Fruit fly (Drosophila melanogaster) whole organism, embryonic: ENCODE measurements around the gene CG10286.

Experiments
- ATbp ChIP-seq: fragments of 200-800 bp; sonication (Bioruptor generic); optimal IDR thresholded peaks from 2 replicates; lab custom pipeline; 2017; ENCODE audit warnings: missing biosample characterization, mild to moderate bottlenecking, missing genetic modification characterization, missing genetic modification reagents
- Blimp-1 ChIP-seq: fragments of 200-800 bp; sonication (Bioruptor generic); optimal IDR thresholded peaks from 3 replicates; lab custom pipeline; 2018; ENCODE audit warnings: missing biosample characterization, missing genetic modification characterization, mild to moderate bottlenecking, moderate library complexity, missing genetic modification reagents
- CG1024 ChIP-seq: fragments of 200-800 bp; sonication (Bioruptor generic); IDR thresholded peaks from 2 replicates; pipeline ENCODE4 v1.3.6; 2022; ENCODE audit warnings: missing biosample characterization, missing genetic modification characterization
- CG11560 ChIP-seq: fragments of 200-800 bp; sonication (Bioruptor generic); IDR thresholded peaks from 3 replicates; pipeline ENCODE4 v1.3.6; 2022; ENCODE audit warnings: missing biosample characterization, missing genetic modification characterization
- CG12299 ChIP-seq: fragments of 200-800 bp; sonication (Bioruptor generic); optimal IDR thresholded peaks from 2 replicates; lab custom pipeline; 2018; ENCODE audit warnings: missing biosample characterization, mild to moderate bottlenecking, missing genetic modification characterization
- CG16863 ChIP-seq: fragments of 200-800 bp; sonication (Bioruptor generic); optimal IDR thresholded peaks from 3 replicates; lab custom pipeline; 2016; ENCODE audit warnings: missing biosample characterization, missing genetic modification characterization
- CG17328 ChIP-seq: fragments of 200-800 bp; sonication (Bioruptor generic); IDR thresholded peaks from 2 replicates; pipeline ENCODE4 v1.3.6; 2022; ENCODE audit warnings: missing biosample characterization, missing genetic modification characterization
- CG17829 ChIP-seq: fragments of 200-800 bp; optimal IDR thresholded peaks from 2 replicates; lab custom pipeline; 2019; ENCODE audit warnings: missing biosample characterization, mild to moderate bottlenecking, missing genetic modification characterization, moderate library complexity
- CG32767 ChIP-seq: fragments of 200-800 bp; sonication (Bioruptor generic); IDR thresholded peaks from 2 replicates; pipeline ENCODE4 v1.3.6; 2022; ENCODE audit warnings: missing biosample characterization, missing genetic modification characterization
- CG4617 ChIP-seq: fragments of 200-800 bp; sonication (Bioruptor generic); optimal IDR thresholded peaks from 3 replicates; lab custom pipeline; 2016; ENCODE audit warnings: missing biosample characterization, missing genetic modification characterization, borderline replicate concordance
- CG6654 ChIP-seq: fragments of 200-800 bp; sonication (Bioruptor generic); optimal IDR thresholded peaks from 2 replicates; lab custom pipeline; 2017; ENCODE audit warnings: missing biosample characterization, mild to moderate bottlenecking, missing genetic modification characterization
- CG8089 ChIP-seq: fragments of 200-800 bp; sonication (Bioruptor generic); optimal IDR thresholded peaks from 3 replicates; lab custom pipeline; 2016; ENCODE audit warnings: missing biosample characterization, missing genetic modification characterization
- CG8765 ChIP-seq: fragments of 200-800 bp; sonication (Bioruptor generic); IDR thresholded peaks from 2 replicates; pipeline ENCODE4 v1.3.6; 2022; ENCODE audit warnings: missing biosample characterization, missing genetic modification characterization
- CG8944 ChIP-seq: fragments of 200-800 bp; sonication (Bioruptor generic); optimal IDR thresholded peaks from 3 replicates; lab custom pipeline; 2016; ENCODE audit warnings: missing biosample characterization, missing genetic modification characterization
- CG9437 ChIP-seq: fragments of 200-800 bp; sonication (Bioruptor generic); optimal IDR thresholded peaks from 2 replicates; lab custom pipeline; 2018; ENCODE audit warnings: missing biosample characterization, mild to moderate bottlenecking, missing genetic modification characterization
- D ChIP-seq, 2 experiments: fragments of 200-800 bp in 1 of 2; fragments of >200 bp in 1 of 2; sonication (Bioruptor generic) in 1 of 2; optimal IDR thresholded peaks; 2 replicates in 1 of 2; 3 replicates in 1 of 2; lab custom pipeline; 2017; ENCODE audit warnings: mild to moderate bottlenecking in 1 of 2, missing biosample characterization in 1 of 2, missing genetic modification characterization in 1 of 2, missing genetic modification reagents in 1 of 2
- Dip2 ChIP-seq: fragments of 200-800 bp; sonication (Bioruptor generic); IDR thresholded peaks from 2 replicates; pipeline ENCODE4 v1.3.6; 2022; ENCODE audit warnings: missing biosample characterization, missing genetic modification characterization
- Hand ChIP-seq: fragments of 200-800 bp; sonication (Bioruptor generic); optimal IDR thresholded peaks from 2 replicates; lab custom pipeline; 2017; ENCODE audit warnings: mild to moderate bottlenecking, missing biosample characterization, missing genetic modification reagents, missing genetic modification characterization
- HmgD ChIP-seq: fragments of 200-800 bp; sonication (Bioruptor generic); optimal IDR thresholded peaks from 3 replicates; lab custom pipeline; 2016; ENCODE audit warnings: missing biosample characterization, missing genetic modification characterization
- Hmr ChIP-seq: fragments of 200-800 bp; sonication (Bioruptor generic); optimal IDR thresholded peaks from 3 replicates; lab custom pipeline; 2017; ENCODE audit warnings: mild to moderate bottlenecking, missing biosample characterization, missing genetic modification reagents, missing genetic modification characterization
- Mad ChIP-seq: fragments of 200-800 bp; sonication (Bioruptor generic); optimal IDR thresholded peaks from 2 replicates; lab custom pipeline; 2016; ENCODE audit warnings: missing biosample characterization, missing genetic modification characterization
- Nf-YA ChIP-seq: fragments of 200-800 bp; sonication (Bioruptor generic); IDR thresholded peaks from 2 replicates; pipeline ENCODE4 v1.3.6; 2022; ENCODE audit warnings: missing biosample characterization, missing genetic modification characterization
- PHDP ChIP-seq: fragments of 200-800 bp; sonication (Bioruptor generic); optimal IDR thresholded peaks from 3 replicates; lab custom pipeline; 2018; ENCODE audit warnings: missing biosample characterization, mild to moderate bottlenecking, missing genetic modification characterization, moderate library complexity
- Rx ChIP-seq: fragments of 200-800 bp; sonication (Bioruptor generic); IDR thresholded peaks from 2 replicates; pipeline ENCODE4 v1.3.6; 2022; ENCODE audit warnings: missing biosample characterization, missing genetic modification characterization
- Sox102F ChIP-seq: fragments of 200-800 bp; sonication (Bioruptor generic); optimal IDR thresholded peaks from 2 replicates; lab custom pipeline; 2018; ENCODE audit warnings: missing biosample characterization, mild to moderate bottlenecking, missing genetic modification characterization, moderate library complexity
- Spps ChIP-seq: fragments of 200-800 bp; sonication (Bioruptor generic); optimal IDR thresholded peaks from 2 replicates; lab custom pipeline; 2018; ENCODE audit warnings: missing biosample characterization, mild to moderate bottlenecking, missing genetic modification characterization
- bowl ChIP-seq: fragments of 200-800 bp; sonication (Bioruptor generic); IDR thresholded peaks from 2 replicates; pipeline ENCODE4 v1.3.6; 2022; ENCODE audit warnings: missing biosample characterization, missing genetic modification characterization
- btn ChIP-seq: fragments of 200-800 bp; sonication (Bioruptor generic); optimal IDR thresholded peaks from 2 replicates; lab custom pipeline; 2016; ENCODE audit warnings: missing biosample characterization, missing genetic modification characterization
- caup ChIP-seq: fragments of 200-800 bp; sonication (Bioruptor generic); optimal IDR thresholded peaks from 3 replicates; lab custom pipeline; 2017; ENCODE audit warnings: missing biosample characterization, mild to moderate bottlenecking, missing genetic modification characterization, moderate library complexity; ENCODE audit not compliant: severe bottlenecking
- ci ChIP-seq: fragments of 200-800 bp; sonication (Bioruptor generic); IDR thresholded peaks from 3 replicates; pipeline ENCODE4 v1.3.6; 2022; ENCODE audit warnings: missing biosample characterization, missing genetic modification characterization
- da ChIP-seq: fragments of 200-800 bp; sonication (Bioruptor generic); optimal IDR thresholded peaks from 2 replicates; lab custom pipeline; 2016; ENCODE audit warnings: missing biosample characterization, missing genetic modification characterization
- dmrt11E ChIP-seq: fragments of 200-800 bp; sonication (Bioruptor generic); optimal IDR thresholded peaks from 3 replicates; lab custom pipeline; 2018; ENCODE audit warnings: missing biosample characterization, mild to moderate bottlenecking, missing genetic modification characterization, moderate library complexity
- dmrt99B ChIP-seq: fragments of 200-800 bp; sonication (Bioruptor generic); optimal IDR thresholded peaks from 2 replicates; lab custom pipeline; 2018; ENCODE audit warnings: missing biosample characterization, mild to moderate bottlenecking, missing genetic modification characterization, moderate library complexity
- fru ChIP-seq: fragments of >200 bp; optimal IDR thresholded peaks from 2 replicates; lab custom pipeline; 2017
- jigr1 ChIP-seq: fragments of 200-800 bp; sonication (Bioruptor generic); IDR thresholded peaks from 3 replicates; pipeline ENCODE4 v1.3.6; 2022; ENCODE audit warnings: missing biosample characterization, missing genetic modification characterization
- jing ChIP-seq: fragments of 200-800 bp; sonication (Bioruptor generic); optimal IDR thresholded peaks from 2 replicates; lab custom pipeline; 2018; ENCODE audit warnings: missing biosample characterization, mild to moderate bottlenecking, missing genetic modification characterization
- kni ChIP-seq: fragments of 200-800 bp; sonication (Bioruptor generic); optimal IDR thresholded peaks from 3 replicates; lab custom pipeline; 2017; ENCODE audit warnings: mild to moderate bottlenecking, missing biosample characterization, missing genetic modification reagents, missing genetic modification characterization
- lilli ChIP-seq: fragments of 200-800 bp; sonication (Bioruptor generic); optimal IDR thresholded peaks from 3 replicates; lab custom pipeline; 2016; ENCODE audit warnings: missing biosample characterization, missing genetic modification characterization
- mld ChIP-seq: fragments of 200-800 bp; sonication (Bioruptor generic); IDR thresholded peaks from 3 replicates; pipeline ENCODE4 v1.3.6; 2022; ENCODE audit warnings: missing biosample characterization, missing genetic modification characterization; ENCODE audit not compliant: partially characterized antibody
- otp ChIP-seq: fragments of 200-800 bp; sonication (Bioruptor generic); IDR thresholded peaks from 3 replicates; pipeline ENCODE4, ENCODE4 v1.3.6; 2022; ENCODE audit warnings: missing biosample characterization, missing genetic modification characterization
- pho ChIP-seq: fragments of 200-800 bp; sonication (Bioruptor generic); optimal IDR thresholded peaks from 2 replicates; lab custom pipeline; 2016; ENCODE audit warnings: missing biosample characterization, missing genetic modification characterization
- phol ChIP-seq: fragments of 200-800 bp; sonication (Bioruptor generic); optimal IDR thresholded peaks from 3 replicates; lab custom pipeline; 2018; ENCODE audit warnings: missing biosample characterization, mild to moderate bottlenecking, missing genetic modification characterization, moderate library complexity
- salm ChIP-seq: fragments of 200-800 bp; sonication (Bioruptor generic); optimal IDR thresholded peaks from 2 replicates; lab custom pipeline; 2018; ENCODE audit warnings: missing biosample characterization, mild to moderate bottlenecking, missing genetic modification characterization
- sc ChIP-seq, 3 experiments: fragments of >200 bp in 2 of 3; fragments of 200-800 bp in 1 of 3; sonication (Bioruptor generic) in 1 of 3; optimal IDR thresholded peaks; 2 replicates in 2 of 3; 3 replicates in 1 of 3; lab custom pipeline; 2017; ENCODE audit warnings: mild to moderate bottlenecking in 1 of 3, missing biosample characterization in 1 of 3, missing genetic modification characterization in 1 of 3, missing genetic modification reagents in 1 of 3
- tin ChIP-seq: fragments of 200-800 bp; sonication (Bioruptor generic); optimal IDR thresholded peaks from 3 replicates; lab custom pipeline; 2016; ENCODE audit warnings: missing biosample characterization, missing genetic modification characterization
- tll ChIP-seq, 2 experiments: fragments of 200-800 bp in 1 of 2; fragments of >200 bp in 1 of 2; sonication (Bioruptor generic) in 1 of 2; optimal IDR thresholded peaks; 2 replicates each; lab custom pipeline; 2017 to 2019; ENCODE audit warnings: missing biosample characterization in 2 of 2, missing genetic modification characterization in 2 of 2, mild to moderate bottlenecking in 1 of 2, moderate library complexity in 1 of 2
- tx ChIP-seq: fragments of 200-800 bp; sonication (Bioruptor generic); optimal IDR thresholded peaks from 2 replicates; lab custom pipeline; 2016; ENCODE audit warnings: missing biosample characterization, missing genetic modification characterization
- unc-4 ChIP-seq: fragments of 200-800 bp; sonication (Bioruptor generic); IDR thresholded peaks from 2 replicates; pipeline ENCODE4 v1.3.6; 2022; ENCODE audit warnings: missing biosample characterization, missing genetic modification characterization; ENCODE audit not compliant: partially characterized antibody
- wdn ChIP-seq: fragments of 200-800 bp; sonication (Bioruptor generic); IDR thresholded peaks from 2 replicates; pipeline ENCODE4 v1.3.6; 2022; ENCODE audit warnings: missing biosample characterization, missing genetic modification characterization
- zen2 ChIP-seq: fragments of 200-800 bp; sonication (Bioruptor generic); IDR thresholded peaks from 3 replicates; pipeline ENCODE4 v1.3.6; 2022; ENCODE audit warnings: missing biosample characterization, missing genetic modification characterization; ENCODE audit not compliant: partially characterized antibody

CG10286 gene

dm6 chr3R:6397611-6398092 lies 28.9 kb downstream of the CG10286 start (continued):
- TF ChIP-seq Hand (GFP tag; lab: Kevin White, UChicago) (no peak), CG8944 (GFP tag; lab: Kevin White, UChicago) (no peak), dmrt11E (no peak), CG8089 (no peak), caup (GFP tag; lab: Kevin White, UChicago) (peak; percentile 19), tin (GFP tag; lab: Kevin White, UChicago) (no peak), bowl (GFP tag; lab: Robert Waterston, UW) (no peak), jing (GFP tag; lab: Kevin White, UChicago) (no peak), Hmr (GFP tag; lab: Kevin White, UChicago) (peak; percentile 19), wdn (no peak), Blimp-1 (GFP tag; lab: Kevin White, UChicago) (peak; percentile 28), pho (GFP tag; lab: Kevin White, UChicago) (peak; percentile 4), D (optimal IDR thresholded peaks at IDR 0.05; lab: Kevin White, UChicago) (no peak), D (GFP tag; optimal IDR thresholded peaks at IDR 0.05; lab: Kevin White, UChicago) (no peak), kni (no peak), sc (optimal IDR thresholded peaks at IDR 0.05; lab: Kevin White, UChicago) (no peak), sc (GFP tag; optimal IDR thresholded peaks at IDR 0.05; lab: Kevin White, UChicago) (no peak), jigr1 (GFP tag; lab: Robert Waterston, UW) (no peak), CG4617 (GFP tag; lab: Kevin White, UChicago) (no peak), CG12299 (no peak), salm (tag; lab: Kevin White, UChicago) (no peak), CG17328 (GFP tag; lab: Robert Waterston, UW) (no peak), tx (GFP tag; lab: Kevin White, UChicago) (no peak), phol (tag; lab: Kevin White, UChicago) (peak; percentile 2), CG32767 (GFP tag; lab: Robert Waterston, UW) (no peak), CG9437 (GFP tag; lab: Kevin White, UChicago) (no peak), CG17829 (tag; lab: Kevin White, UChicago) (peak; percentile 7), CG8765 (GFP tag; lab: Robert Waterston, UW) (no peak), CG6654 (GFP tag; lab: Kevin White, UChicago) (no peak), CG16863 (no peak), Dip2 (GFP tag; lab: Robert Waterston, UW) (no peak), otp (GFP tag; lab: Robert Waterston, UW) (no peak), Nf-YA (GFP tag; lab: Robert Waterston, UW) (no peak), da (GFP tag; lab: Kevin White, UChicago) (no peak), Spps (no peak), HmgD (GFP tag; lab: Kevin White, UChicago) (no peak), ATbp (GFP tag; lab: Kevin White, UChicago) (peak; percentile 35), mld (GFP tag; lab: Robert Waterston, UW) (0 out of 3 replicates have a peak, but pooled peaks have one; percentile 40), Rx (GFP tag; lab: Robert Waterston, UW) (no peak), lilli (GFP tag; lab: Kevin White, UChicago) (peak; percentile 26), dmrt99B (tag; lab: Kevin White, UChicago) (peak; percentile 56), Sox102F (GFP tag; lab: Kevin White, UChicago) (peak; percentile 35), fru (lab: Kevin White, UChicago) (no peak), btn (GFP tag; lab: Kevin White, UChicago) (no peak), unc-4 (GFP tag; lab: Robert Waterston, UW) (no peak), Mad (GFP tag; lab: Kevin White, UChicago) (no peak), zen2 (no peak), tll (GFP tag; optimal IDR thresholded peaks at IDR 0.05; lab: Kevin White, UChicago) (no peak), PHDP (tag; lab: Kevin White, UChicago) (no peak), CG11560 (tag; lab: Robert Waterston, UW) (no peak), ci (GFP tag; lab: Robert Waterston, UW) (no peak), CG1024 (GFP tag; lab: Robert Waterston, UW) (no peak)
